Worm (Caenorhabditis elegans) whole organism, late embryonic: ENCODE measurements around the gene F18A11.2.

Source experiments
- C38D4.7 ChIP-seq: fragments of 200-800 bp; sonication (Bioruptor generic); optimal IDR thresholded peaks from 2 replicates; lab custom pipeline; 2018; ENCODE audit warnings: mild to moderate bottlenecking, missing genetic modification characterization, moderate library complexity, missing compliant biosample characterization
- ceh-14 ChIP-seq: sonication (generic microtip); optimal IDR thresholded peaks from 2 replicates; lab custom pipeline; 2016; ENCODE audit warnings: missing genotype, missing genetic modification characterization, missing compliant biosample characterization
- ceh-18 ChIP-seq: sonication (generic microtip); optimal IDR thresholded peaks from 2 replicates; lab custom pipeline; 2016; ENCODE audit warnings: missing genetic modification characterization, missing compliant biosample characterization
- ceh-2 ChIP-seq: sonication (generic microtip); optimal IDR thresholded peaks from 2 replicates; lab custom pipeline; 2016; ENCODE audit warnings: missing genotype, missing genetic modification characterization, missing compliant biosample characterization
- ceh-22 ChIP-seq: sonication (generic microtip); optimal IDR thresholded peaks from 2 replicates; lab custom pipeline; 2017; ENCODE audit warnings: missing biosample characterization, missing genetic modification characterization
- ceh-31 ChIP-seq: sonication (generic microtip); optimal IDR thresholded peaks from 2 replicates; lab custom pipeline; 2016; ENCODE audit warnings: missing genetic modification characterization, missing compliant biosample characterization
- dmd-4 ChIP-seq: sonication (generic microtip); optimal IDR thresholded peaks from 2 replicates; lab custom pipeline; 2016; ENCODE audit warnings: borderline replicate concordance, missing genetic modification characterization, missing compliant biosample characterization
- elt-4 ChIP-seq: sonication (generic microtip); optimal IDR thresholded peaks from 2 replicates; lab custom pipeline; 2016; ENCODE audit warnings: missing genetic modification characterization, missing compliant biosample characterization
- fax-1 ChIP-seq: sonication (generic microtip); optimal IDR thresholded peaks from 2 replicates; lab custom pipeline; 2016; ENCODE audit warnings: missing genotype, missing genetic modification characterization, missing compliant biosample characterization
- fkh-10 ChIP-seq: fragments of 150-350 bp; optimal IDR thresholded peaks from 2 replicates; lab custom pipeline; 2014; ENCODE audit warnings: missing biosample characterization, missing genetic modification reagents, missing genetic modification characterization
- hlh-15 ChIP-seq: sonication (generic microtip); optimal IDR thresholded peaks from 2 replicates; lab custom pipeline; 2016; ENCODE audit warnings: missing genetic modification characterization, missing compliant biosample characterization
- hlh-30 ChIP-seq: sonication (generic microtip); optimal IDR thresholded peaks from 2 replicates; lab custom pipeline; 2017; ENCODE audit warnings: antibody characterized with exemption, missing genetic modification characterization, missing compliant biosample characterization; ENCODE audit not compliant: insufficient read depth
- hlh-6 ChIP-seq: sonication (generic microtip); optimal IDR thresholded peaks from 2 replicates; lab custom pipeline; 2016; ENCODE audit warnings: missing genotype, missing genetic modification characterization, missing compliant biosample characterization
- lim-6 ChIP-seq: sonication (generic microtip); optimal IDR thresholded peaks from 2 replicates; lab custom pipeline; 2016; ENCODE audit warnings: missing genetic modification characterization, missing compliant biosample characterization
- nfya-1 ChIP-seq: sonication (generic microtip); optimal IDR thresholded peaks from 2 replicates; lab custom pipeline; 2017; ENCODE audit warnings: missing genetic modification characterization, mild to moderate bottlenecking, missing compliant biosample characterization, antibody characterized with exemption, moderate library complexity
- nhr-11 ChIP-seq: fragments of 150-350 bp; optimal IDR thresholded peaks from 2 replicates; lab custom pipeline; 2014; ENCODE audit warnings: missing biosample characterization, missing genetic modification characterization
- nhr-232 ChIP-seq: sonication (generic microtip); optimal IDR thresholded peaks from 2 replicates; lab custom pipeline; 2016; ENCODE audit warnings: missing genetic modification characterization, missing compliant biosample characterization
- pha-4 ChIP-seq: fragments of 150-350 bp; optimal IDR thresholded peaks from 2 replicates; lab custom pipeline; 2018; ENCODE audit warnings: missing biosample characterization, missing genetic modification reagents, missing genetic modification characterization
- pqm-1 ChIP-seq: sonication (generic microtip); optimal IDR thresholded peaks from 2 replicates; lab custom pipeline; 2016; ENCODE audit warnings: missing genetic modification characterization, missing compliant biosample characterization
- ref-2 ChIP-seq: sonication (generic microtip); optimal IDR thresholded peaks from 2 replicates; lab custom pipeline; 2016; ENCODE audit warnings: missing genetic modification characterization, missing compliant biosample characterization
- sox-2 ChIP-seq: fragments of 200-800 bp; sonication (Bioruptor generic); IDR thresholded peaks from 2 replicates; pipeline ENCODE4 v1.3.6; 2022; ENCODE audit warnings: missing genetic modification reagents, missing genetic modification characterization, missing compliant biosample characterization
- sox-4 ChIP-seq: sonication (generic microtip); optimal IDR thresholded peaks from 2 replicates; lab custom pipeline; 2017; ENCODE audit warnings: mild to moderate bottlenecking, missing genetic modification characterization, inconsistent platforms, missing compliant biosample characterization
- tbx-2 ChIP-seq: sonication (generic microtip); optimal IDR thresholded peaks from 2 replicates; lab custom pipeline; 2016; ENCODE audit warnings: missing genetic modification characterization, missing compliant biosample characterization
- unc-42 ChIP-seq: sonication (generic microtip); optimal IDR thresholded peaks from 2 replicates; lab custom pipeline; 2016; ENCODE audit warnings: missing genotype, missing genetic modification characterization, missing compliant biosample characterization
- unc-55 ChIP-seq: sonication (generic microtip); optimal IDR thresholded peaks from 2 replicates; lab custom pipeline; 2017; ENCODE audit warnings: missing biosample characterization, missing genetic modification reagents, missing genetic modification characterization
- unc-86 ChIP-seq: sonication (generic microtip); optimal IDR thresholded peaks from 2 replicates; lab custom pipeline; 2016; ENCODE audit warnings: missing genetic modification characterization, missing compliant biosample characterization
- zip-5 ChIP-seq: sonication (generic microtip); optimal IDR thresholded peaks from 2 replicates; lab custom pipeline; 2016; ENCODE audit warnings: missing genetic modification characterization, missing compliant biosample characterization

Gene F18A11.2

ce11 chrII:13007717-13008461 is 23.6 kb upstream of the F18A11.2 start, which contains the start of gene oig-2:
TSS of gene oig-2 (minus strand) at chrII:13008164.
- no peak for TF ChIP-seq pqm-1 (tag; lab: Kevin White, UChicago)
- TF ChIP-seq unc-55 (GFP tag; lab: Kevin White, UChicago) = peak; percentile 4

- TF ChIP-seq pha-4 (no peak), ref-2 (tag; lab: Kevin White, UChicago) (peak; percentile 31), unc-42 (tag; lab: Kevin White, UChicago) (peak; percentile 14), ceh-31 (tag; lab: Kevin White, UChicago) (peak; percentile 52), hlh-30 (tag; lab: Kevin White, UChicago) (peak; percentile 7), ceh-14 (tag; lab: Kevin White, UChicago) (peak; percentile 9), sox-4 (tag; lab: Kevin White, UChicago) (no peak), ceh-22 (no peak), unc-86 (tag; lab: Kevin White, UChicago) (no peak), nfya-1 (tag; lab: Kevin White, UChicago) (no peak)
These were observed 18.8 kb upstream of the F18A11.2 start for ce11 chrII:13012684-13013083.

- TF ChIP-seq hlh-15 (tag; lab: Kevin White, UChicago) (no peak), unc-86 (tag; lab: Kevin White, UChicago) (no peak), lim-6 (tag; lab: Kevin White, UChicago) (no peak), tbx-2 (tag; lab: Kevin White, UChicago) (no peak)
These were observed 17.5 kb upstream of the F18A11.2 start, which contains the start of gene F18A11.5 for ce11 chrII:13013966-13014365. TSS of gene F18A11.5 (minus strand) at chrII:13014286.

- TF ChIP-seq ceh-31 (tag; lab: Kevin White, UChicago) = peak; percentile 40
- TF ChIP-seq ceh-18 (tag; lab: Kevin White, UChicago) = peak; percentile 49
- peak; percentile 32 for TF ChIP-seq ceh-2 (tag; lab: Kevin White, UChicago)
- peak; percentile 59 for TF ChIP-seq sox-2 (GFP tag; lab: Robert Waterston, UW)
- peak; percentile 47 for TF ChIP-seq tbx-2 (tag; lab: Kevin White, UChicago)
- peak; percentile 8 for TF ChIP-seq ref-2 (tag; lab: Kevin White, UChicago)
These were observed 15.1 kb upstream of the F18A11.2 start for ce11 chrII:13016381-13016780.

ce11 chrII:13022555-13022954 is 8.9 kb upstream of the F18A11.2 start:
- TF ChIP-seq fax-1 = no peak
- TF ChIP-seq elt-4 (tag; lab: Kevin White, UChicago) = no peak
- TF ChIP-seq nhr-11 (tag; lab: Kevin White, UChicago) = no peak
- TF ChIP-seq ceh-18 (tag; lab: Kevin White, UChicago) = no peak
- no peak for TF ChIP-seq nhr-232 (tag; lab: Kevin White, UChicago)

- TF ChIP-seq ceh-2 (tag; lab: Kevin White, UChicago) = no peak
- TF ChIP-seq C38D4.7 (GFP tag; lab: Kevin White, UChicago) = no peak
- no peak for TF ChIP-seq hlh-6
These were observed 8.0 kb upstream of the F18A11.2 start for ce11 chrII:13023518-13023917.

ce11 chrII:13025794-13026412 is 5.6 kb upstream of the F18A11.2 start, which contains the start of gene max-2:
TSS of gene max-2 (minus strand) at chrII:13025844.
- TF ChIP-seq ceh-2 (tag; lab: Kevin White, UChicago) (no peak), fkh-10 (no peak), unc-86 (tag; lab: Kevin White, UChicago) (no peak), zip-5 (tag; lab: Kevin White, UChicago) (no peak), dmd-4 (tag; lab: Kevin White, UChicago) (no peak)
